Fruit fly (Drosophila melanogaster): ENCODE data around the gene CG15142.

The CG15142 gene

dm6 chr2L:17486264-17486663, 12.4 kb downstream of the CG15142 start, which contains the start of gene CG43220:
Gene CG43220, plus strand, starts transcription at chr2L:17486564.
- TF ChIP-seq usp (GFP tag; optimal IDR thresholded peaks at IDR 0.05): no peak
- TF ChIP-seq psq (optimal IDR thresholded peaks at IDR 0.05): no peak
- TF ChIP-seq CG8478 (optimal IDR thresholded peaks at IDR 0.05): no peak
- TF ChIP-seq EcR (GFP tag; optimal IDR thresholded peaks at IDR 0.05): no peak
- no peak for TF ChIP-seq Dll (optimal IDR thresholded peaks at IDR 0.05)
- TF ChIP-seq pan (optimal IDR thresholded peaks at IDR 0.05): no peak

- TF ChIP-seq CG8478 (optimal IDR thresholded peaks at IDR 0.05) (no peak), psq (optimal IDR thresholded peaks at IDR 0.05) (no peak), usp (GFP tag; optimal IDR thresholded peaks at IDR 0.05) (no peak), EcR (GFP tag; optimal IDR thresholded peaks at IDR 0.05) (no peak), Dll (optimal IDR thresholded peaks at IDR 0.05) (no peak), pan (optimal IDR thresholded peaks at IDR 0.05) (no peak)
Measured at dm6 chr2L:17485457-17485856, 13.2 kb downstream of the CG15142 start, which contains the start of the genes CG43221 and CG43645. Gene CG43221, plus strand, starts transcription at chr2L:17485757. Gene CG43645, plus strand, starts transcription at chr2L:17485757.

dm6 chr2L:17484174-17484573, 14.4 kb downstream of the CG15142 start, which contains the start of the genes GCS2beta and CG5131:
Gene GCS2beta, minus strand, starts transcription at chr2L:17484307.
Gene CG5131, plus strand, starts transcription at chr2L:17484501.
- TF ChIP-seq psq (optimal IDR thresholded peaks at IDR 0.05) (no peak), Dll (optimal IDR thresholded peaks at IDR 0.05) (no peak), pan (optimal IDR thresholded peaks at IDR 0.05) (no peak), CG8478 (optimal IDR thresholded peaks at IDR 0.05) (no peak), EcR (GFP tag; optimal IDR thresholded peaks at IDR 0.05) (no peak), usp (GFP tag; optimal IDR thresholded peaks at IDR 0.05) (no peak)

dm6 chr2L:17480943-17481580, 17.6 kb downstream of the CG15142 start, which contains the start of the genes fws and Lamtor3:
Gene fws, minus strand, starts transcription at chr2L:17481029.
Gene Lamtor3, plus strand, starts transcription at chr2L:17481231.
- TF ChIP-seq Dll (optimal IDR thresholded peaks at IDR 0.05) (no peak), CG8478 (optimal IDR thresholded peaks at IDR 0.05) (no peak), EcR (GFP tag; optimal IDR thresholded peaks at IDR 0.05) (no peak), pan (optimal IDR thresholded peaks at IDR 0.05) (no peak)

- TF ChIP-seq usp (GFP tag; optimal IDR thresholded peaks at IDR 0.05): no peak
- TF ChIP-seq pan (optimal IDR thresholded peaks at IDR 0.05): no peak
Measured at dm6 chr2L:17477710-17478109, 20.9 kb downstream of the CG15142 start, which contains the start of gene cass. Gene cass, minus strand, starts transcription at chr2L:17477888.

- no peak for TF ChIP-seq CG8478 (optimal IDR thresholded peaks at IDR 0.05)
- no peak for TF ChIP-seq Dll (optimal IDR thresholded peaks at IDR 0.05)
- no peak for TF ChIP-seq pan (optimal IDR thresholded peaks at IDR 0.05)
- no peak for TF ChIP-seq EcR (GFP tag; optimal IDR thresholded peaks at IDR 0.05)
- TF ChIP-seq usp (GFP tag; optimal IDR thresholded peaks at IDR 0.05): no peak
- no peak for TF ChIP-seq psq (optimal IDR thresholded peaks at IDR 0.05)
Measured at dm6 chr2L:17472582-17473524, 25.8 kb downstream of the CG15142 start, which contains the start of gene BicD. Gene BicD, minus strand, starts transcription at chr2L:17473215.

- TF ChIP-seq CG8478 (optimal IDR thresholded peaks at IDR 0.05) (no peak), pan (optimal IDR thresholded peaks at IDR 0.05) (no peak)
Measured at dm6 chr2L:17471524-17471923, 27.1 kb downstream of the CG15142 start, which contains the start of gene Sgt. Gene Sgt, plus strand, starts transcription at chr2L:17471603.

- TF ChIP-seq usp (GFP tag; optimal IDR thresholded peaks at IDR 0.05): no peak
- no peak for TF ChIP-seq CG8478 (optimal IDR thresholded peaks at IDR 0.05)
- no peak for TF ChIP-seq psq (optimal IDR thresholded peaks at IDR 0.05)
- no peak for TF ChIP-seq EcR (GFP tag; optimal IDR thresholded peaks at IDR 0.05)
- TF ChIP-seq pan (optimal IDR thresholded peaks at IDR 0.05): no peak
- TF ChIP-seq Dll (optimal IDR thresholded peaks at IDR 0.05): no peak
Measured at dm6 chr2L:17470630-17471029, 28.0 kb downstream of the CG15142 start.

- TF ChIP-seq CG8478 (optimal IDR thresholded peaks at IDR 0.05): no peak
- TF ChIP-seq usp (GFP tag; optimal IDR thresholded peaks at IDR 0.05): no peak
- TF ChIP-seq pan (optimal IDR thresholded peaks at IDR 0.05): no peak
- TF ChIP-seq psq (optimal IDR thresholded peaks at IDR 0.05): no peak
- TF ChIP-seq EcR (GFP tag; optimal IDR thresholded peaks at IDR 0.05): no peak
- TF ChIP-seq Dll (optimal IDR thresholded peaks at IDR 0.05): no peak
Measured at dm6 chr2L:17466950-17467349, 31.7 kb downstream of the CG15142 start.

- no peak for TF ChIP-seq psq (optimal IDR thresholded peaks at IDR 0.05)
- TF ChIP-seq pan (optimal IDR thresholded peaks at IDR 0.05): no peak
- no peak for TF ChIP-seq CG8478 (optimal IDR thresholded peaks at IDR 0.05)
- TF ChIP-seq usp (GFP tag; optimal IDR thresholded peaks at IDR 0.05): no peak
- TF ChIP-seq Dll (optimal IDR thresholded peaks at IDR 0.05): no peak
- TF ChIP-seq EcR (GFP tag; optimal IDR thresholded peaks at IDR 0.05): no peak
Measured at dm6 chr2L:17465915-17466677, 32.5 kb downstream of the CG15142 start.

- no peak for TF ChIP-seq pan (optimal IDR thresholded peaks at IDR 0.05)
- no peak for TF ChIP-seq EcR (GFP tag; optimal IDR thresholded peaks at IDR 0.05)
- TF ChIP-seq psq (optimal IDR thresholded peaks at IDR 0.05): no peak
- TF ChIP-seq usp (GFP tag; optimal IDR thresholded peaks at IDR 0.05): no peak
- no peak for TF ChIP-seq CG8478 (optimal IDR thresholded peaks at IDR 0.05)
- TF ChIP-seq Dll (optimal IDR thresholded peaks at IDR 0.05): no peak
Measured at dm6 chr2L:17457944-17458343, 40.7 kb downstream of the CG15142 start, which contains the start of gene CG18563. Gene CG18563, minus strand, starts transcription at chr2L:17458044.

All from whole organism.